Worm (Caenorhabditis elegans): Measurements from ENCODE around the gene B0252.8.

- TF ChIP-seq ceh-39 (tag; optimal IDR thresholded peaks at IDR 0.05) (no peak), ztf-11 (tag; optimal IDR thresholded peaks at IDR 0.05) (no peak), elt-1 (tag; optimal IDR thresholded peaks at IDR 0.05; ENCODE audit: borderline replicate concordance, insufficient read depth) (no peak), blmp-1 (tag; optimal IDR thresholded peaks at IDR 0.05) (no peak), mep-1 (tag; optimal IDR thresholded peaks at IDR 0.05) (no peak), lin-13 (tag; optimal IDR thresholded peaks at IDR 0.05) (no peak), zip-8 (tag; optimal IDR thresholded peaks at IDR 0.05) (no peak), nhr-76 (tag; optimal IDR thresholded peaks at IDR 0.05) (no peak), nhr-12 (tag; optimal IDR thresholded peaks at IDR 0.05) (no peak)
Observed at ce11 chrII:6958136-6958535, 42.2 kb downstream of the B0252.8 start.
